Fruit fly (Drosophila melanogaster) whole organism, pupa: Measurements from ENCODE around the gene gdl.

Experiments
- CG13204 ChIP-seq: fragments of 200-800 bp; sonication (Bioruptor generic); optimal IDR thresholded peaks from 2 replicates; lab custom pipeline; 2018; ENCODE audit warnings: missing biosample characterization, mild to moderate bottlenecking, missing genetic modification characterization, moderate library complexity
- CG14655 ChIP-seq: fragments of 200-800 bp; sonication (Bioruptor generic); optimal IDR thresholded peaks from 3 replicates; lab custom pipeline; 2017; ENCODE audit warnings: mild to moderate bottlenecking, missing biosample characterization, missing genetic modification reagents, missing genetic modification characterization
- CG15710 ChIP-seq: fragments of 200-800 bp; sonication (Bioruptor generic); optimal IDR thresholded peaks from 2 replicates; lab custom pipeline; 2018; ENCODE audit warnings: missing biosample characterization, mild to moderate bottlenecking, missing genetic modification characterization, moderate library complexity
- CG32121 ChIP-seq: fragments of 200-800 bp; sonication (Bioruptor generic); IDR thresholded peaks from 2 replicates; pipeline ENCODE4 v1.3.6; 2022; ENCODE audit warnings: missing biosample characterization, missing genetic modification characterization
- CG8159 ChIP-seq: fragments of 200-800 bp; sonication (Bioruptor generic); optimal IDR thresholded peaks from 3 replicates; lab custom pipeline; 2018; ENCODE audit warnings: missing biosample characterization, mild to moderate bottlenecking, missing genetic modification characterization, moderate library complexity
- CG9948 ChIP-seq: fragments of 200-800 bp; sonication (Bioruptor generic); optimal IDR thresholded peaks from 2 replicates; lab custom pipeline; 2018; ENCODE audit warnings: missing biosample characterization, mild to moderate bottlenecking, missing genetic modification characterization, moderate library complexity
- Pif1A ChIP-seq: fragments of 200-800 bp; sonication (Bioruptor generic); optimal IDR thresholded peaks from 3 replicates; lab custom pipeline; 2016; ENCODE audit warnings: missing biosample characterization, missing genetic modification characterization
- Pif1B ChIP-seq: fragments of 200-800 bp; sonication (Bioruptor generic); optimal IDR thresholded peaks from 3 replicates; lab custom pipeline; 2016; ENCODE audit warnings: missing biosample characterization, missing genetic modification characterization
- Snoo ChIP-seq: fragments of 200-800 bp; sonication (Bioruptor generic); optimal IDR thresholded peaks from 3 replicates; lab custom pipeline; 2017; ENCODE audit warnings: missing biosample characterization, mild to moderate bottlenecking, missing genetic modification characterization, inconsistent platforms
- fd96Ca ChIP-seq: fragments of 200-800 bp; sonication (Bioruptor generic); IDR thresholded peaks from 3 replicates; pipeline ENCODE4 v1.3.6; 2022; ENCODE audit warnings: missing biosample characterization, missing genetic modification characterization

DNA sequence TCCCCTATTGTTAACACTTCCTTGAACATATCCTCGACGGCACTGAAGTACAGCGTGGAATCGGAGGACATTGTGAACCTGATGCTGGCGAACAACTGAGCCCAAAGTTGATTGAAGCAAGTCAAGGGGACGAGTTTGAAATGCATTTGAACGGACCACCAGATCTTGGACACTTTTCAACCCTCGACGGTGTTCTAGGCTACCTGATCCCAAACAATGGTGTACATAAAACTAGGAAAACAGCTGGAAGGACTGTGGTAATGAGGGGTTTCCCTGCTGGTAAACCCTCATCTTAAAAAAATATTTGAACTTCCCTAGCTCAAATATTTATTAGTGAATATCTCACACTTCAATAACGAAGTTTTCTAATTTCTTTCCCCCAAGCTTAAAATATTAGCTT lies 7.7 kb downstream of the gdl start, which contains the start of gene CG13454:
- no peak for TF ChIP-seq fd96Ca (GFP tag; lab: Robert Waterston, UW)
- TF ChIP-seq CG15710 (tag; lab: Kevin White, UChicago) = no peak
- no peak for TF ChIP-seq CG8159 (tag; lab: Kevin White, UChicago)
- no peak for TF ChIP-seq Pif1B (GFP tag; lab: Kevin White, UChicago)
- no peak for TF ChIP-seq Pif1A (GFP tag; lab: Kevin White, UChicago)
- TF ChIP-seq CG32121 = no peak
- TF ChIP-seq Snoo (tag; lab: Kevin White, UChicago) = no peak
- TF ChIP-seq CG9948 (tag; lab: Kevin White, UChicago) = no peak
- no peak for TF ChIP-seq CG14655 (GFP tag; lab: Kevin White, UChicago)
- TF ChIP-seq CG13204 = no peak
